Worm (Caenorhabditis elegans) whole organism, L1 larva: ENCODE results near the gene pcs-1.

Experiments
- nhr-237 ChIP-seq: fragments of 150-350 bp; optimal IDR thresholded peaks from 2 replicates; lab custom pipeline; 2014; ENCODE audit warnings: missing biosample characterization, missing genetic modification characterization
- tbx-2 ChIP-seq: sonication (generic microtip); optimal IDR thresholded peaks from 2 replicates; lab custom pipeline; 2016; ENCODE audit warnings: missing genetic modification characterization, missing compliant biosample characterization
- zag-1 ChIP-seq: fragments of 150-350 bp; optimal IDR thresholded peaks from 2 replicates; lab custom pipeline; 2014; ENCODE audit warnings: missing biosample characterization, missing genetic modification characterization

- TF ChIP-seq nhr-237 (tag; lab: Kevin White, UChicago) (no peak), zag-1 (tag; lab: Kevin White, UChicago) (no peak), tbx-2 (tag; lab: Kevin White, UChicago) (no peak)
Measured at ce11 chrII:11545952-11546325, 31.6 kb downstream of the pcs-1 start.
